Fruit fly (Drosophila melanogaster): ENCODE measurements around the gene Vsx2.

DNA sequence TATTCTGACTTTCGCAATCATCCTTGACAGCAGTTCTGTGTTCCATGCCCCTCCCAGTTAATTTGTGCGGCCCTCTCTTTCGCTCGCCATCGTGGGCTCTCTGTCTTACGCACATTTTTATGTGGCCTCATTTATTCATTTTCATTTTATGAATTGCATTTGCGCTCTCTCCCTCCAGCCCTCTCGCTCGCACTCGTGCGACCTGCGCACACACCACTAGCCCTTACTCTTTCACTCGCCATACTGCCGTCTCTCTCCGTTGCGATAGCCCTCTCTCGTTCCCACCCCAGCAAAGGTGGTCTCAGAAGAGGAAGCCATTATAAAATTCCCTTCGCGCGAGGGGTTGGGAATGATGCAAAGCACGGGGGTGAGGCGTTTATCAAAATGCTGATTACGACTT is 19.5 kb upstream of the Vsx2 start:
- TF ChIP-seq insv (optimal IDR thresholded peaks at IDR 0.05) (no peak), psq (optimal IDR thresholded peaks at IDR 0.05) (no peak)
